Worm (Caenorhabditis elegans): ENCODE results near the gene D1079.1.

DNA sequence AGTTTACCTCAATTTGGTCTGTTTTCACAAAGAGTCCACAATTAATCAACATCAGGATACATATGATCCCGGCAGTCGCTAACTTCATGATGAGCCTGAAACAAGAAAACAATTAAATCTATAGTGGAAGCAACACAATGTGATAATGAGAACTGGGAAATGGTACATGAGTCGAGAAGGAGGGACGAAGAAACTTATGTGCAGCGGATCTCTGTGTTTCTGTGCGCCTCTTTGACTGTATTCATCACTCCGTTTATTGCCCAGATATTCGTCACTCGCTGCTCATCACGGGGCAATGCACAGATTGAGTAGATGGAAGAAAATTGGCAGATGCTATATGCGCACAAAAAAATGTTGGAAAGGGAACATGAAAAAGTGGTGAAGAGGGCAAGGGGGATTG is 36.7 kb upstream of the D1079.1 start, which contains the start of gene R160.3:
- no peak for TF ChIP-seq ceh-36 (tag; optimal IDR thresholded peaks at IDR 0.05)
- TF ChIP-seq ama-1 (optimal IDR thresholded peaks at IDR 0.05), result no peak
- no peak for TF ChIP-seq hmg-4 (GFP tag; optimal IDR thresholded peaks at IDR 0.05)
- no peak for TF ChIP-seq flt-1 (GFP tag; IDR thresholded peaks at IDR 0.05)
- no peak for TF ChIP-seq tra-4 (tag; optimal IDR thresholded peaks at IDR 0.05)
- no peak for TF ChIP-seq aly-1 (tag; optimal IDR thresholded peaks at IDR 0.05)
- TF ChIP-seq sea-1 (GFP tag; conservative IDR thresholded peaks at IDR 0.05), result no peak

Data from whole organism, early embryonic.